Worm (Caenorhabditis elegans) whole organism, L2 larva: ENCODE data around the gene dnj-25.

ENCODE experiments used
- C34F6.9 ChIP-seq: fragments of 150-350 bp; optimal IDR thresholded peaks from 2 replicates; lab custom pipeline; 2014; ENCODE audit warnings: missing biosample characterization, missing genetic modification characterization
- elt-1 ChIP-seq: fragments of 150-350 bp; optimal IDR thresholded peaks from 2 replicates; lab custom pipeline; 2014; ENCODE audit warnings: missing biosample characterization, missing genetic modification characterization
- lsy-2 ChIP-seq, 2 experiments: fragments of 150-350 bp in 1 of 2; sonication (generic microtip) in 1 of 2; optimal IDR thresholded peaks; 2 replicates each; lab custom pipeline; 2014 to 2017; ENCODE audit warnings: missing biosample characterization in 2 of 2, missing genetic modification characterization in 2 of 2

ce11 chrV:20711733-20712132 is 32.4 kb downstream of the dnj-25 start:
- peak in 1 of 2 experiments; percentile 41 for TF ChIP-seq lsy-2 (tag; optimal IDR thresholded peaks at IDR 0.05; lab: Kevin White, UChicago)
- TF ChIP-seq elt-1 (tag; lab: Kevin White, UChicago) = no peak
- peak; percentile 59 for TF ChIP-seq C34F6.9 (tag; lab: Kevin White, UChicago)
